Worm (Caenorhabditis elegans): ENCODE results near the gene dhs-8.

DNA sequence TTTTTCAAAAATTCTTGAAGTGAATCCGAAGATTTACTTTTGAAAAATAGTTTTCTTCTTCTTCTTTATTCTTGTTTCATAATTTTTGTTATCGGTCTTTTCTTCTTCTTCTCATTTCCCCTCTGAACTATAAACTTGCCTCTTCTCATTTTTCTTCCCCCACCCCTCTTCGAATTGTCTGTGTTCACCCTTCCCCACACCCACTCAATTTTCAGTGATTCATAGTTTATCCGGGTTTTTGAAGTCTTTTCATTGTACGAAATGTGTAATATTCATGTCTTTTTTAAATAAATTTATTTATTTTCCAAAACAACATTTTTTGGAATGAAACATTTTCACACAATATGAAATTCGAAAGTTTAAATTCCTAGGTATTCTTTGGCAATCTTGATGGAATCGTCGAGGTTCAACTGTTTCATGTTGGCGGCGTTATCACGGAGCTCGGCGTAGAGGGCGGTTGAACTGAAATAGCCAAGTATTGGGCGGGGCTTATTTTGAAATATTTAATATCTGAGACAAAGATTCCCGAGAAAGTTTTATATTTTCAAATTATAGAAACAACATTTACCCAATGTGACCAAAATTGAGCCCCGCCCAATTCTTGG lies 5.1 kb upstream of the dhs-8 start:
- TF ChIP-seq ceh-82 (tag; optimal IDR thresholded peaks at IDR 0.05) = no peak
- TF ChIP-seq pha-4 (tag; optimal IDR thresholded peaks at IDR 0.05) = no peak
- TF ChIP-seq ceh-16 (tag; optimal IDR thresholded peaks at IDR 0.05) = no peak
- no peak for TF ChIP-seq elt-3 (tag; optimal IDR thresholded peaks at IDR 0.05)
- TF ChIP-seq tbx-2 (tag; optimal IDR thresholded peaks at IDR 0.05) = no peak
- TF ChIP-seq ama-1 (optimal IDR thresholded peaks at IDR 0.05) = peak; percentile 85
- TF ChIP-seq mdl-1 (tag; optimal IDR thresholded peaks at IDR 0.05) = no peak
- TF ChIP-seq zag-1 (tag; optimal IDR thresholded peaks at IDR 0.05) = no peak
- TF ChIP-seq jun-1 (tag; optimal IDR thresholded peaks at IDR 0.05) = no peak
- no peak for TF ChIP-seq unc-62 (GFP tag; optimal IDR thresholded peaks at IDR 0.05)
- TF ChIP-seq egl-27 (tag; optimal IDR thresholded peaks at IDR 0.05) = no peak

Data from whole organism, L3 larva.